Worm (Caenorhabditis elegans): Measurements from ENCODE around the gene wrt-5.

wrt-5 gene

ce11 chrIV:4019836-4020235 is 31.6 kb downstream of the wrt-5 start (continued):
- TF ChIP-seq ceh-6 (GFP tag; optimal IDR thresholded peaks at IDR 0.05), result no peak
- no peak for TF ChIP-seq pha-4 (tag; optimal IDR thresholded peaks at IDR 0.05)
- TF ChIP-seq tbx-2 (tag; optimal IDR thresholded peaks at IDR 0.05), result peak; percentile 52
- no peak for TF ChIP-seq C38D4.7 (GFP tag; optimal IDR thresholded peaks at IDR 0.05)
- TF ChIP-seq npax-4 (tag; optimal IDR thresholded peaks at IDR 0.05), result no peak
- TF ChIP-seq elt-2 (tag; optimal IDR thresholded peaks at IDR 0.05), result peak; percentile 11
- TF ChIP-seq ceh-48 (tag; optimal IDR thresholded peaks at IDR 0.05), result no peak
- peak; percentile 34 for TF ChIP-seq che-1 (tag; optimal IDR thresholded peaks at IDR 0.05)
- no peak for TF ChIP-seq elt-4 (tag; optimal IDR thresholded peaks at IDR 0.05)
- no peak for TF ChIP-seq fax-1 (tag; optimal IDR thresholded peaks at IDR 0.05)
- TF ChIP-seq lin-11 (tag; optimal IDR thresholded peaks at IDR 0.05), result no peak
- no peak for TF ChIP-seq hlh-15 (tag; optimal IDR thresholded peaks at IDR 0.05)
- TF ChIP-seq unc-3 (GFP tag; conservative IDR thresholded peaks at IDR 0.05), result no peak
- TF ChIP-seq unc-3 (tag; optimal IDR thresholded peaks at IDR 0.05), result no peak
- TF ChIP-seq sox-4 (tag; optimal IDR thresholded peaks at IDR 0.05), result no peak
- TF ChIP-seq ceh-19 (GFP tag; optimal IDR thresholded peaks at IDR 0.05), result no peak
- TF ChIP-seq ceh-34 (tag; optimal IDR thresholded peaks at IDR 0.05), result peak; percentile 68
- no peak for TF ChIP-seq ets-4 (tag; optimal IDR thresholded peaks at IDR 0.05)
- no peak for TF ChIP-seq K02D7.2 (tag; optimal IDR thresholded peaks at IDR 0.05)
- TF ChIP-seq pag-3 (tag; optimal IDR thresholded peaks at IDR 0.05; ENCODE audit: borderline replicate concordance), result no peak
- peak; percentile 8 for TF ChIP-seq nhr-232 (tag; optimal IDR thresholded peaks at IDR 0.05)
- TF ChIP-seq hlh-30 (tag; optimal IDR thresholded peaks at IDR 0.05; ENCODE audit: insufficient read depth), result no peak
- no peak for TF ChIP-seq fkh-6 (tag; optimal IDR thresholded peaks at IDR 0.05)
- no peak for TF ChIP-seq Y22D7AL.16 (tag; optimal IDR thresholded peaks at IDR 0.05)
- TF ChIP-seq hlh-6 (tag; optimal IDR thresholded peaks at IDR 0.05), result no peak
- no peak for TF ChIP-seq pax-1 (tag; optimal IDR thresholded peaks at IDR 0.05)
- no peak for TF ChIP-seq pat-9 (tag; optimal IDR thresholded peaks at IDR 0.05)
- no peak for TF ChIP-seq pros-1 (tag; optimal IDR thresholded peaks at IDR 0.05)
- TF ChIP-seq mec-3 (tag; optimal IDR thresholded peaks at IDR 0.05; ENCODE audit: borderline replicate concordance), result no peak
- TF ChIP-seq ceh-14 (tag; optimal IDR thresholded peaks at IDR 0.05), result no peak
- peak; percentile 87 for TF ChIP-seq nfya-1 (tag; optimal IDR thresholded peaks at IDR 0.05)
- no peak for TF ChIP-seq nhr-11 (tag; optimal IDR thresholded peaks at IDR 0.05)
- no peak for TF ChIP-seq syd-9 (tag; optimal IDR thresholded peaks at IDR 0.05)
- no peak for TF ChIP-seq sdc-2 (tag; optimal IDR thresholded peaks at IDR 0.05)
- no peak for TF ChIP-seq ceh-9 (tag; optimal IDR thresholded peaks at IDR 0.05)
- TF ChIP-seq pha-2 (tag; optimal IDR thresholded peaks at IDR 0.05), result no peak
- no peak for TF ChIP-seq sox-2 (GFP tag; IDR thresholded peaks at IDR 0.05)
- TF ChIP-seq ceh-18 (tag; optimal IDR thresholded peaks at IDR 0.05), result peak; percentile 86
- TF ChIP-seq ceh-24 (tag; optimal IDR thresholded peaks at IDR 0.05), result no peak
- peak; percentile 51 for TF ChIP-seq F13H6.1 (tag; optimal IDR thresholded peaks at IDR 0.05)

- TF ChIP-seq sox-4 (tag; optimal IDR thresholded peaks at IDR 0.05) (no peak), fkh-6 (tag; optimal IDR thresholded peaks at IDR 0.05) (no peak), mec-3 (tag; optimal IDR thresholded peaks at IDR 0.05; ENCODE audit: borderline replicate concordance) (no peak), ama-1 (optimal IDR thresholded peaks at IDR 0.05) (no peak), pat-9 (tag; optimal IDR thresholded peaks at IDR 0.05) (no peak), fkh-10 (GFP tag; optimal IDR thresholded peaks at IDR 0.05) (no peak), dve-1 (tag; optimal IDR thresholded peaks at IDR 0.05) (no peak), ahr-1 (tag; optimal IDR thresholded peaks at IDR 0.05) (no peak)
These were observed 32.6 kb downstream of the wrt-5 start for ce11 chrIV:4018692-4019387.
